Worm (Caenorhabditis elegans): Measurements from ENCODE around the gene rcs-1.

Gene rcs-1

DNA sequence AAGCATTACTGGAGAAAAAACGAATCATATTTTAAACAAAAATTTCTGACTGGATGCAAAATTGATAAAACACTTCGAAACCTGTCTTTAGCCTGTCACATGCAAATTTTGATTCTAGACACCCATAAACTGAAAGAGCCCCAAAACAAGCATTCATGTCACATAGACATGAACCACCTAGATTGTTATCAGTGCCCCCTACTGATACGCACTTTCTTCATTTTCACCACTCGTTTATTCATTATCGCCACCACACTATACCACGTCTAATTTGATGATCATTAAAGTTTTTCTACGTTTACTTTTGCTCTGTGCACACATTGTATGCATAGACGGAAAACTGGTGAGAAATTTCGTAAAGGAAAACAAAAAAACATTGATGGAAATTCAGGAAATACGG lies 16.4 kb downstream of the rcs-1 start, which contains the start of gene cnnm-2:
TSS of gene cnnm-2 (plus strand) at position 190 of the 400 bp plus-strand sequence.
- TF ChIP-seq nhr-25 (tag; optimal IDR thresholded peaks at IDR 0.05; ENCODE audit: borderline replicate concordance, insufficient read depth) (no peak), lin-38 (GFP tag; IDR thresholded peaks at IDR 0.05) (no peak), zip-2 (tag; optimal IDR thresholded peaks at IDR 0.05) (no peak), mep-1 (tag; optimal IDR thresholded peaks at IDR 0.05) (no peak), php-3 (GFP tag; IDR thresholded peaks at IDR 0.05) (peak; percentile 69; the same call in 1 of the 2 replicates), mxl-2 (GFP tag; conservative IDR thresholded peaks at IDR 0.05) (no peak), hlh-11 (tag; optimal IDR thresholded peaks at IDR 0.05) (peak; percentile 68), fkh-10 (GFP tag; optimal IDR thresholded peaks at IDR 0.05) (no peak), daf-8 (GFP tag; IDR thresholded peaks at IDR 0.05) (no peak), ceh-28 (tag; optimal IDR thresholded peaks at IDR 0.05) (no peak), dmd-6 (GFP tag; IDR thresholded peaks at IDR 0.05) (peak; percentile 75), mes-2 (tag; optimal IDR thresholded peaks at IDR 0.05; ENCODE audit: poor library complexity, severe bottlenecking) (peak; percentile 33), pqm-1 (tag; optimal IDR thresholded peaks at IDR 0.05) (peak; percentile 90), ZK546.5 (tag; optimal IDR thresholded peaks at IDR 0.05) (no peak), tra-1 (GFP tag; IDR thresholded peaks at IDR 0.05) (peak; percentile 68; the same call in 1 of the 2 replicates), saeg-2 (GFP tag; IDR thresholded peaks at IDR 0.05) (no peak), hlh-30 (tag; optimal IDR thresholded peaks at IDR 0.05; ENCODE audit: insufficient read depth) (peak; percentile 15), daf-16 (GFP tag; optimal IDR thresholded peaks at IDR 0.05) (no peak), daf-16 (tag; optimal IDR thresholded peaks at IDR 0.05) (peak; percentile 82), nhr-28 (tag; optimal IDR thresholded peaks at IDR 0.05) (peak; percentile 70), ceh-82 (tag; optimal IDR thresholded peaks at IDR 0.05) (no peak), spr-1 (tag; optimal IDR thresholded peaks at IDR 0.05) (no peak), dve-1 (tag; optimal IDR thresholded peaks at IDR 0.05; ENCODE audit: insufficient read depth) (peak; percentile 78), nhr-48 (tag; optimal IDR thresholded peaks at IDR 0.05) (peak; percentile 44), attf-4 (tag; optimal IDR thresholded peaks at IDR 0.05) (no peak)

ce11 chrX:8810908-8811307 lies 17.4 kb downstream of the rcs-1 start, which contains the start of gene R04E5.9:
Gene R04E5.9, minus strand, starts transcription at chrX:8811142.
- TF ChIP-seq nhr-10 (tag; optimal IDR thresholded peaks at IDR 0.05) (peak; percentile 21), zip-11 (GFP tag; IDR thresholded peaks at IDR 0.05) (no peak), aha-1 (tag) (peak; percentile 100), set-16 (GFP tag; IDR thresholded peaks at IDR 0.05) (peak; percentile 70), lin-13 (GFP tag; optimal IDR thresholded peaks at IDR 0.05) (peak; percentile 74), ces-1 (GFP tag; optimal IDR thresholded peaks at IDR 0.05) (no peak), tra-1 (GFP tag; IDR thresholded peaks at IDR 0.05) (peak; percentile 89), F44E2.7 (GFP tag; IDR thresholded peaks at IDR 0.05) (no peak), mes-2 (tag; optimal IDR thresholded peaks at IDR 0.05; ENCODE audit: poor library complexity, severe bottlenecking) (peak; percentile 78), Y105C5A.15 (GFP tag; IDR thresholded peaks at IDR 0.05) (0 out of 2 replicates have a peak, but pooled peaks have one; percentile 42), vab-7 (GFP tag; IDR thresholded peaks at IDR 0.05) (peak; percentile 52; the same call in 1 of the 2 replicates), lin-39 (tag; optimal IDR thresholded peaks at IDR 0.05) (no peak), nhr-11 (tag; optimal IDR thresholded peaks at IDR 0.05) (peak; percentile 92), mep-1 (tag; optimal IDR thresholded peaks at IDR 0.05) (peak; percentile 94), rbr-2 (tag; optimal IDR thresholded peaks at IDR 0.05) (peak; percentile 94), mxl-3 (GFP tag; optimal IDR thresholded peaks at IDR 0.05) (peak; percentile 98), spr-1 (tag; optimal IDR thresholded peaks at IDR 0.05) (peak; percentile 23), dmd-8 (GFP tag; IDR thresholded peaks at IDR 0.05) (no peak), F37D6.2 (tag; optimal IDR thresholded peaks at IDR 0.05) (peak; percentile 84), F49E8.2 (tag; optimal IDR thresholded peaks at IDR 0.05; ENCODE audit: borderline replicate concordance) (no peak), dpl-1 (GFP tag; optimal IDR thresholded peaks at IDR 0.05) (peak; percentile 49), nhr-25 (tag; optimal IDR thresholded peaks at IDR 0.05; ENCODE audit: borderline replicate concordance, insufficient read depth) (peak; percentile 74), gei-8 (GFP tag; optimal IDR thresholded peaks at IDR 0.05) (peak; percentile 31), nhr-102 (tag; optimal IDR thresholded peaks at IDR 0.05) (peak; percentile 71), ceh-62 (tag; optimal IDR thresholded peaks at IDR 0.05) (no peak), aly-2 (tag; optimal IDR thresholded peaks at IDR 0.05) (no peak), nhr-28 (tag; optimal IDR thresholded peaks at IDR 0.05) (peak; percentile 94), ceh-44 (GFP tag; IDR thresholded peaks at IDR 0.05) (no peak), mxl-2 (GFP tag; conservative IDR thresholded peaks at IDR 0.05) (0 out of 2 replicates have a peak, but pooled peaks have one; percentile 32), ceh-20 (GFP tag; IDR thresholded peaks at IDR 0.05) (peak; percentile 44; the same call in 1 of the 2 replicates), php-3 (GFP tag; IDR thresholded peaks at IDR 0.05) (peak; percentile 74; the same call in 1 of the 2 replicates), duxl-1 (tag; optimal IDR thresholded peaks at IDR 0.05; ENCODE audit: poor library complexity) (peak; percentile 46)
